Fruit fly (Drosophila melanogaster): ENCODE results near the gene CG34251.
A peak's percentile ranks its signal among the peaks of the same experiment; 100 is the strongest.

Gene CG34251

dm6 chr3L:17671322-17671721 lies at the start of gene CG34251:
TSS of gene CG34251 (plus strand) at chr3L:17671622.
- TF ChIP-seq CG7368 (GFP tag; optimal IDR thresholded peaks at IDR 0.05), result no peak
- no peak for TF ChIP-seq CG4318 (GFP tag; optimal IDR thresholded peaks at IDR 0.05)
- no peak for TF ChIP-seq CG1621 (tag; optimal IDR thresholded peaks at IDR 0.05)
- TF ChIP-seq vri (GFP tag; optimal IDR thresholded peaks at IDR 0.05), result no peak
- TF ChIP-seq CG10631 (GFP tag; optimal IDR thresholded peaks at IDR 0.05), result no peak
- TF ChIP-seq CG10669 (GFP tag; optimal IDR thresholded peaks at IDR 0.05), result no peak
- no peak for TF ChIP-seq CG9139 (GFP tag; optimal IDR thresholded peaks at IDR 0.05)
- no peak for TF ChIP-seq cyc (GFP tag; optimal IDR thresholded peaks at IDR 0.05)
- TF ChIP-seq pdm3 (GFP tag; optimal IDR thresholded peaks at IDR 0.05), result no peak
- no peak for TF ChIP-seq net (GFP tag; optimal IDR thresholded peaks at IDR 0.05)
- no peak for TF ChIP-seq dsx (GFP tag; optimal IDR thresholded peaks at IDR 0.05; ENCODE audit: poor library complexity, severe bottlenecking)
- no peak for TF ChIP-seq CG8632 (GFP tag; optimal IDR thresholded peaks at IDR 0.05)
- TF ChIP-seq fd59A (GFP tag; optimal IDR thresholded peaks at IDR 0.05), result no peak
- TF ChIP-seq Hr39 (GFP tag; optimal IDR thresholded peaks at IDR 0.05), result no peak
- no peak for TF ChIP-seq CG11902 (GFP tag; optimal IDR thresholded peaks at IDR 0.05)
- TF ChIP-seq Ets96B (tag; optimal IDR thresholded peaks at IDR 0.05), result no peak
- no peak for TF ChIP-seq Met (GFP tag; optimal IDR thresholded peaks at IDR 0.05)
- no peak for TF ChIP-seq fd85E (GFP tag; optimal IDR thresholded peaks at IDR 0.05)
- TF ChIP-seq lz (GFP tag; optimal IDR thresholded peaks at IDR 0.05), result no peak
- no peak for TF ChIP-seq CG32006 (GFP tag; optimal IDR thresholded peaks at IDR 0.05)

dm6 chr3L:17622081-17622850 lies 49.2 kb upstream of the CG34251 start:
- TF ChIP-seq topi (GFP tag; optimal IDR thresholded peaks at IDR 0.05), result no peak
- TF ChIP-seq fkh (GFP tag; optimal IDR thresholded peaks at IDR 0.05), result peak; percentile 65
- no peak for TF ChIP-seq Eip75B (GFP tag; optimal IDR thresholded peaks at IDR 0.05)
- 0 out of 3 replicates have a peak, but pooled peaks have one; percentile 16 for TF ChIP-seq CG8119 (GFP tag; IDR thresholded peaks at IDR 0.05)
- TF ChIP-seq Hr38 (GFP tag; optimal IDR thresholded peaks at IDR 0.05), result no peak
- no peak for TF ChIP-seq Ets21C (GFP tag; optimal IDR thresholded peaks at IDR 0.05)
- no peak for TF ChIP-seq Hr39 (GFP tag; optimal IDR thresholded peaks at IDR 0.05)
- no peak for TF ChIP-seq fd85E (GFP tag; optimal IDR thresholded peaks at IDR 0.05)
- TF ChIP-seq fd59A (GFP tag; optimal IDR thresholded peaks at IDR 0.05), result no peak
- no peak for TF ChIP-seq CG32006 (GFP tag; optimal IDR thresholded peaks at IDR 0.05)
- no peak for TF ChIP-seq CG6808 (GFP tag; optimal IDR thresholded peaks at IDR 0.05)
- no peak for TF ChIP-seq salr (GFP tag; optimal IDR thresholded peaks at IDR 0.05)

- TF ChIP-seq Sox102F (GFP tag; optimal IDR thresholded peaks at IDR 0.05) (no peak), CG6792 (GFP tag; optimal IDR thresholded peaks at IDR 0.05) (no peak)
Measured at dm6 chr3L:17622935-17623334, 48.5 kb upstream of the CG34251 start.

- peak; percentile 5 for TF ChIP-seq Sox14 (GFP tag; optimal IDR thresholded peaks at IDR 0.05)
- peak; percentile 81 for TF ChIP-seq svp (GFP tag)
- TF ChIP-seq vri (GFP tag; optimal IDR thresholded peaks at IDR 0.05), result peak; percentile 48
- TF ChIP-seq Hr4 (GFP tag; optimal IDR thresholded peaks at IDR 0.05), result peak; percentile 20
- TF ChIP-seq CG8119 (GFP tag; IDR thresholded peaks at IDR 0.05), result no peak
- TF ChIP-seq Gug (GFP tag; IDR thresholded peaks at IDR 0.05), result no peak
- TF ChIP-seq CG32006 (GFP tag; optimal IDR thresholded peaks at IDR 0.05), result peak; percentile 18
- TF ChIP-seq CG31627 (GFP tag; optimal IDR thresholded peaks at IDR 0.05), result no peak
- TF ChIP-seq CG15336 (GFP tag; IDR thresholded peaks at IDR 0.05), result no peak
- peak; percentile 15 for TF ChIP-seq esn (GFP tag; optimal IDR thresholded peaks at IDR 0.05)
- peak; percentile 4 for TF ChIP-seq Met (GFP tag; optimal IDR thresholded peaks at IDR 0.05)
- TF ChIP-seq CG3919 (GFP tag; optimal IDR thresholded peaks at IDR 0.05), result no peak
- no peak for TF ChIP-seq CG8319 (GFP tag; optimal IDR thresholded peaks at IDR 0.05)
- no peak for TF ChIP-seq CG10669 (GFP tag; optimal IDR thresholded peaks at IDR 0.05)
- TF ChIP-seq lz (GFP tag; optimal IDR thresholded peaks at IDR 0.05), result peak; percentile 11
- no peak for TF ChIP-seq fkh (GFP tag; optimal IDR thresholded peaks at IDR 0.05)
- peak; percentile 75 for TF ChIP-seq Eip78C (GFP tag)
- TF ChIP-seq Sox102F (GFP tag; optimal IDR thresholded peaks at IDR 0.05), result peak; percentile 19
- TF ChIP-seq dsx (GFP tag; optimal IDR thresholded peaks at IDR 0.05; ENCODE audit: poor library complexity, severe bottlenecking), result peak; percentile 34
Measured at dm6 chr3L:17624208-17624826, 47.1 kb upstream of the CG34251 start.
